Worm (Caenorhabditis elegans) whole organism, young adult: Measurements from ENCODE around the gene K09A9.6.

Experiments used
- B0019.2 ChIP-seq: fragments of 200-800 bp; sonication (Bioruptor generic); conservative IDR thresholded peaks from 2 replicates; pipeline ENCODE4 v1.3.6; 2022; ENCODE audit warnings: missing genetic modification reagents, missing genetic modification characterization, missing compliant biosample characterization
- B0336.3 ChIP-seq: fragments of 200-800 bp; sonication (Bioruptor generic); IDR thresholded peaks from 2 replicates; pipeline ENCODE4 v1.3.6; 2022; ENCODE audit warnings: missing genetic modification characterization, missing compliant biosample characterization
- C06A6.2 ChIP-seq: fragments of 200-800 bp; sonication (Bioruptor generic); conservative IDR thresholded peaks from 2 replicates; pipeline ENCODE4 v1.3.6; 2022; ENCODE audit warnings: missing genetic modification characterization, missing compliant biosample characterization
- C17E4.6 ChIP-seq: fragments of 200-800 bp; sonication (Bioruptor generic); IDR thresholded peaks from 2 replicates; pipeline ENCODE4 v1.3.6; 2022; ENCODE audit warnings: missing genetic modification reagents, missing genetic modification characterization, missing compliant biosample characterization
- D2030.7 ChIP-seq: fragments of 200-800 bp; sonication (Bioruptor generic); IDR thresholded peaks from 2 replicates; pipeline ENCODE4 v1.3.6; 2022; ENCODE audit warnings: missing genetic modification reagents, missing genetic modification characterization, missing compliant biosample characterization
- F37B4.10 ChIP-seq: fragments of 200-800 bp; sonication (Bioruptor generic); IDR thresholded peaks from 2 replicates; pipeline ENCODE4 v1.3.6; 2022; ENCODE audit warnings: missing genetic modification characterization, missing compliant biosample characterization
- F52B5.7 ChIP-seq: sonication (generic microtip); optimal IDR thresholded peaks from 2 replicates; lab custom pipeline; 2016; ENCODE audit warnings: mild to moderate bottlenecking, missing genetic modification characterization, missing compliant biosample characterization
- K11D2.4 ChIP-seq: fragments of 200-800 bp; sonication (Bioruptor generic); IDR thresholded peaks from 2 replicates; pipeline ENCODE4 v1.3.6; 2022; ENCODE audit warnings: missing genetic modification reagents, missing genetic modification characterization, missing compliant biosample characterization
- T07F8.4 ChIP-seq: sonication (generic microtip); optimal IDR thresholded peaks from 2 replicates; lab custom pipeline; 2016; ENCODE audit warnings: mild to moderate bottlenecking, missing genetic modification characterization, moderate library complexity, missing compliant biosample characterization
- Y53F4B.3 ChIP-seq: fragments of 200-800 bp; sonication (Bioruptor generic); IDR thresholded peaks from 2 replicates; pipeline ENCODE4 v1.3.6; 2022; ENCODE audit warnings: missing genetic modification reagents, missing genetic modification characterization, missing compliant biosample characterization
- aptf-3 ChIP-seq: fragments of 200-800 bp; sonication (Bioruptor generic); IDR thresholded peaks from 2 replicates; pipeline ENCODE4 v1.3.6; 2022; ENCODE audit warnings: missing genetic modification characterization, missing compliant biosample characterization
- atf-7 ChIP-seq: sonication (generic microtip); optimal IDR thresholded peaks from 2 replicates; lab custom pipeline; 2017; ENCODE audit warnings: mild to moderate bottlenecking, missing genetic modification characterization, missing compliant biosample characterization
- attf-5 ChIP-seq: fragments of 200-800 bp; sonication (Bioruptor generic); optimal IDR thresholded peaks from 2 replicates; lab custom pipeline; 2018; ENCODE audit warnings: mild to moderate bottlenecking, missing genetic modification characterization, missing compliant biosample characterization
- attf-6 ChIP-seq: fragments of 200-800 bp; sonication (Bioruptor generic); IDR thresholded peaks from 2 replicates; pipeline ENCODE4 v1.3.6; 2022; ENCODE audit warnings: missing genetic modification reagents, missing genetic modification characterization, missing compliant biosample characterization
- bed-2 ChIP-seq: fragments of 200-800 bp; sonication (Bioruptor generic); IDR thresholded peaks from 2 replicates; pipeline ENCODE4 v1.3.6; 2022; ENCODE audit warnings: missing genetic modification reagents, missing genetic modification characterization, missing compliant biosample characterization
- cebp-1 ChIP-seq, 2 experiments: fragments of 200-800 bp in 1 of 2; sonication (Bioruptor generic) in 1 of 2; sonication (generic microtip) in 1 of 2; IDR thresholded peaks in 1 of 2; optimal IDR thresholded peaks in 1 of 2; 2 replicates each; pipeline versions ENCODE4 v1.3.6 to Lab custom; 2017 to 2022; ENCODE audit warnings: missing compliant biosample characterization in 2 of 2, missing genetic modification characterization in 2 of 2, mild to moderate bottlenecking in 1 of 2, missing genetic modification reagents in 1 of 2, moderate library complexity in 1 of 2
- ceh-58 ChIP-seq: fragments of 200-800 bp; sonication (Bioruptor generic); IDR thresholded peaks from 2 replicates; pipeline ENCODE4 v1.3.6; 2022; ENCODE audit warnings: missing genetic modification characterization, missing compliant biosample characterization
- die-1 ChIP-seq: sonication (generic microtip); optimal IDR thresholded peaks from 2 replicates; lab custom pipeline; 2016; ENCODE audit warnings: missing genotype, mild to moderate bottlenecking, missing genetic modification characterization, missing compliant biosample characterization
- dox-1 ChIP-seq: fragments of 200-800 bp; sonication (Bioruptor generic); IDR thresholded peaks from 2 replicates; pipeline ENCODE4 v1.3.6; 2022; ENCODE audit warnings: missing genetic modification reagents, missing genetic modification characterization, missing compliant biosample characterization
- egl-18 ChIP-seq: fragments of 200-800 bp; sonication (Bioruptor generic); IDR thresholded peaks from 2 replicates; pipeline ENCODE4 v1.3.6; 2022; ENCODE audit warnings: missing genetic modification reagents, missing genetic modification characterization, missing compliant biosample characterization
- fkh-3 ChIP-seq: sonication (generic microtip); optimal IDR thresholded peaks from 2 replicates; lab custom pipeline; 2016; ENCODE audit warnings: mild to moderate bottlenecking, missing genetic modification characterization, missing compliant biosample characterization
- lag-1 ChIP-seq: fragments of 200-800 bp; sonication (Bioruptor generic); IDR thresholded peaks from 2 replicates; pipeline ENCODE4 v1.3.6; 2022; ENCODE audit warnings: missing genetic modification reagents, missing genetic modification characterization, missing compliant biosample characterization
- let-526 ChIP-seq: fragments of 200-800 bp; sonication (Bioruptor generic); IDR thresholded peaks from 2 replicates; pipeline ENCODE4 v1.3.6; 2022; ENCODE audit warnings: missing genetic modification reagents, missing genetic modification characterization, missing compliant biosample characterization
- let-607 ChIP-seq, 2 experiments: fragments of 200-800 bp in 1 of 2; sonication (Bioruptor generic) in 1 of 2; sonication (generic microtip) in 1 of 2; optimal IDR thresholded peaks; 2 replicates each; lab custom pipeline; 2016 to 2018; ENCODE audit warnings: mild to moderate bottlenecking in 2 of 2, missing compliant biosample characterization in 2 of 2, missing genetic modification characterization in 2 of 2, moderate library complexity in 2 of 2, missing genotype in 1 of 2
- lir-1 ChIP-seq: fragments of 200-800 bp; sonication (Bioruptor generic); conservative IDR thresholded peaks from 2 replicates; pipeline ENCODE4 v1.3.6; 2022; ENCODE audit warnings: missing genetic modification reagents, missing genetic modification characterization, missing compliant biosample characterization
- lsl-1 ChIP-seq: fragments of 200-800 bp; sonication (Bioruptor generic); optimal IDR thresholded peaks from 2 replicates; lab custom pipeline; 2018; ENCODE audit warnings: mild to moderate bottlenecking, missing genetic modification characterization, moderate library complexity, missing compliant biosample characterization
- madf-10 ChIP-seq: sonication (generic microtip); optimal IDR thresholded peaks from 2 replicates; lab custom pipeline; 2016; ENCODE audit warnings: mild to moderate bottlenecking, missing genetic modification characterization, missing compliant biosample characterization
- madf-6 ChIP-seq: fragments of 200-800 bp; sonication (Bioruptor generic); IDR thresholded peaks from 2 replicates; pipeline ENCODE4 v1.3.6; 2022; ENCODE audit warnings: missing genetic modification reagents, missing genetic modification characterization, missing compliant biosample characterization
- mes-4 ChIP-seq: sonication (generic microtip); optimal IDR thresholded peaks from 2 replicates; lab custom pipeline; 2016; ENCODE audit warnings: missing genotype, missing genetic modification characterization, missing compliant biosample characterization
- nfya-2 ChIP-seq: fragments of 200-800 bp; sonication (Bioruptor generic); IDR thresholded peaks from 2 replicates; pipeline ENCODE4 v1.3.6; 2022; ENCODE audit warnings: missing genetic modification reagents, missing genetic modification characterization, missing compliant biosample characterization
- nhr-80 ChIP-seq: sonication (generic microtip); optimal IDR thresholded peaks from 2 replicates; lab custom pipeline; 2016; ENCODE audit warnings: missing genetic modification characterization, missing compliant biosample characterization
- pbrm-1 ChIP-seq: fragments of 200-800 bp; sonication (Bioruptor generic); IDR thresholded peaks from 2 replicates; pipeline ENCODE4 v1.3.6; 2022; ENCODE audit warnings: missing genetic modification reagents, missing genetic modification characterization, missing compliant biosample characterization
- rcor-1 ChIP-seq: fragments of 200-800 bp; sonication (Bioruptor generic); IDR thresholded peaks from 2 replicates; pipeline ENCODE4 v1.3.6; 2022; ENCODE audit warnings: missing genetic modification reagents, missing genetic modification characterization, missing compliant biosample characterization
- snpc-3.4 ChIP-seq: sonication (generic microtip); optimal IDR thresholded peaks from 2 replicates; lab custom pipeline; 2017; ENCODE audit warnings: missing genetic modification characterization, mild to moderate bottlenecking, missing compliant biosample characterization, antibody characterized with exemption, moderate library complexity, missing genotype, missing genetic modification reagents
- snpc-4 ChIP-seq, 5 experiments: fragments of 150-350 bp in 1 of 5; sonication (generic microtip) in 4 of 5; optimal IDR thresholded peaks; 2 replicates each; lab custom pipeline; 2014 to 2018; ENCODE audit warnings: missing genetic modification characterization in 5 of 5, missing biosample characterization in 3 of 5, antibody characterized with exemption in 2 of 5, mild to moderate bottlenecking in 2 of 5, missing compliant biosample characterization in 2 of 5, missing genotype in 2 of 5, moderate library complexity in 2 of 5, missing genetic modification reagents in 1 of 5
- xnd-1 ChIP-seq: sonication (generic microtip); optimal IDR thresholded peaks from 2 replicates; lab custom pipeline; 2016; ENCODE audit warnings: missing genotype, missing genetic modification reagents, missing genetic modification characterization, missing compliant biosample characterization
- ztf-18 ChIP-seq: sonication (generic microtip); optimal IDR thresholded peaks from 2 replicates; lab custom pipeline; 2016; ENCODE audit warnings: missing genotype, mild to moderate bottlenecking, missing genetic modification characterization, missing compliant biosample characterization
- ztf-22 ChIP-seq: fragments of 200-800 bp; sonication (Bioruptor generic); optimal IDR thresholded peaks from 2 replicates; lab custom pipeline; 2018; ENCODE audit warnings: mild to moderate bottlenecking, missing genetic modification characterization, moderate library complexity, missing compliant biosample characterization
- ztf-25 ChIP-seq: fragments of 200-800 bp; sonication (Bioruptor generic); IDR thresholded peaks from 2 replicates; pipeline ENCODE4 v1.3.6; 2022; ENCODE audit warnings: missing genetic modification reagents, missing genetic modification characterization, missing compliant biosample characterization
- ztf-6 ChIP-seq: fragments of 200-800 bp; sonication (Bioruptor generic); IDR thresholded peaks from 2 replicates; pipeline ENCODE4 v1.3.6; 2022; ENCODE audit warnings: missing genetic modification reagents, missing genetic modification characterization, missing compliant biosample characterization

K09A9.6 gene

ce11 chrX:15539299-15539698, 37.7 kb upstream of the K09A9.6 start:
- no peak for TF ChIP-seq die-1 (tag; lab: Kevin White, UChicago)
- TF ChIP-seq attf-6 (GFP tag; lab: Robert Waterston, UW), result no peak
- no peak for TF ChIP-seq snpc-4 (GFP tag; optimal IDR thresholded peaks at IDR 0.05; lab: Kevin White, UChicago)
- no peak for TF ChIP-seq snpc-4 (tag; optimal IDR thresholded peaks at IDR 0.05; lab: Kevin White, UChicago)
- no peak for TF ChIP-seq ceh-58 (GFP tag; lab: Robert Waterston, UW)
- no peak for TF ChIP-seq xnd-1 (tag; lab: Kevin White, UChicago)
- TF ChIP-seq aptf-3 (GFP tag; lab: Robert Waterston, UW), result no peak
- TF ChIP-seq ztf-6 (GFP tag; lab: Robert Waterston, UW), result no peak
- TF ChIP-seq C06A6.2 (GFP tag; lab: Robert Waterston, UW), result no peak
- TF ChIP-seq lsl-1 (GFP tag; lab: Kevin White, UChicago), result no peak
- no peak for TF ChIP-seq attf-5
- TF ChIP-seq ztf-18 (tag; lab: Kevin White, UChicago), result no peak
- TF ChIP-seq B0336.3, result no peak
- no peak for TF ChIP-seq snpc-3.4 (tag; lab: Kevin White, UChicago)
- no peak for TF ChIP-seq pbrm-1 (GFP tag; lab: Robert Waterston, UW)
- TF ChIP-seq F52B5.7 (tag; lab: Kevin White, UChicago), result no peak
- TF ChIP-seq nfya-2 (GFP tag; lab: Robert Waterston, UW), result no peak

- TF ChIP-seq Y53F4B.3 (no peak), dox-1 (no peak), let-607 (tag; optimal IDR thresholded peaks at IDR 0.05; lab: Kevin White, UChicago) (no peak), F37B4.10 (GFP tag; lab: Robert Waterston, UW) (no peak), snpc-3.4 (tag; lab: Kevin White, UChicago) (no peak), bed-2 (GFP tag; lab: Robert Waterston, UW) (no peak), D2030.7 (GFP tag; lab: Robert Waterston, UW) (no peak), C17E4.6 (GFP tag; lab: Robert Waterston, UW) (no peak), fkh-3 (tag; lab: Kevin White, UChicago) (no peak)
Measured at ce11 chrX:15541437-15541836, 35.6 kb upstream of the K09A9.6 start.

DNA sequence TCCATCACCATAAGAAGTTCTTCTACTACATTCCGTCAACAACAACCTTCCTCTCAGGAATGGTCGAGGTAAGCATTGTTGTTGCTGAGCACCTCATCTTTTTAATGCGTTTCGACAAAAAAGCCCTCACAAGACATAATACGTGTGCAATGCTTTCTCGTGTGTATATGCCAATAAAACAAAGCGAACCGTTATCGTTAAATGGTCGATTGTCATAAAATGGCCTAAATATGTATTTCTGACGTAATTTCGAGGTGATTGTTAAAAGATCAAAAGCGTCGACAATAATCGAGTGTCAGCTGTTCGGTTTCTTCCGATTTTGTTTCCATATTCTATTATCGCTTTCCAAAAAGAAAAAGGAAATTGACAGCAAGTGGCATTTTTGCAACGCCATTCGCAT, 32.4 kb upstream of the K09A9.6 start:
- TF ChIP-seq B0019.2 (GFP tag; lab: Robert Waterston, UW) (no peak), T07F8.4 (tag; lab: Kevin White, UChicago) (no peak), K11D2.4 (GFP tag; lab: Robert Waterston, UW) (no peak), let-526 (GFP tag; lab: Robert Waterston, UW) (no peak), ztf-22 (no peak), rcor-1 (no peak), nhr-80 (tag; lab: Kevin White, UChicago) (peak; percentile 82), mes-4 (tag; lab: Kevin White, UChicago) (no peak), egl-18 (GFP tag; lab: Robert Waterston, UW) (no peak), madf-10 (tag; lab: Kevin White, UChicago) (no peak), lir-1 (no peak), dox-1 (0 out of 2 replicates have a peak, but pooled peaks have one; percentile 5), ceh-58 (GFP tag; lab: Robert Waterston, UW) (no peak), lag-1 (GFP tag; lab: Robert Waterston, UW) (no peak), madf-6 (GFP tag; lab: Robert Waterston, UW) (no peak), atf-7 (tag; lab: Kevin White, UChicago) (peak; percentile 43), ztf-25 (GFP tag; lab: Robert Waterston, UW) (no peak), nfya-2 (GFP tag; lab: Robert Waterston, UW) (no peak), cebp-1 (GFP tag; IDR thresholded peaks at IDR 0.05; lab: Robert Waterston, UW) (no peak), cebp-1 (tag; optimal IDR thresholded peaks at IDR 0.05; lab: Kevin White, UChicago) (peak; percentile 28)
